Worm (Caenorhabditis elegans) whole organism, L2 larva: ENCODE measurements around the gene mlt-9.

Source experiments
- C34F6.9 ChIP-seq: fragments of 150-350 bp; optimal IDR thresholded peaks from 2 replicates; lab custom pipeline; 2014; ENCODE audit warnings: missing biosample characterization, missing genetic modification characterization
- R02D3.7 ChIP-seq: fragments of 150-350 bp; optimal IDR thresholded peaks from 2 replicates; lab custom pipeline; 2014; ENCODE audit warnings: missing biosample characterization, missing genetic modification characterization
- ZK546.5 ChIP-seq: sonication (generic microtip); optimal IDR thresholded peaks from 2 replicates; lab custom pipeline; 2017; ENCODE audit warnings: missing biosample characterization, missing genetic modification characterization
- alr-1 ChIP-seq: fragments of 150-350 bp; optimal IDR thresholded peaks from 2 replicates; lab custom pipeline; 2014; ENCODE audit warnings: missing biosample characterization, missing genetic modification characterization
- aly-2 ChIP-seq: fragments of 150-350 bp; optimal IDR thresholded peaks from 2 replicates; lab custom pipeline; 2014; ENCODE audit warnings: missing biosample characterization, missing genetic modification characterization
- blmp-1 ChIP-seq: sonication (generic microtip); optimal IDR thresholded peaks from 2 replicates; lab custom pipeline; 2017; ENCODE audit warnings: missing genetic modification characterization, mild to moderate bottlenecking, missing compliant biosample characterization, antibody characterized with exemption, moderate library complexity; ENCODE audit not compliant: insufficient read depth
- ceh-16 ChIP-seq: fragments of 150-350 bp; optimal IDR thresholded peaks from 2 replicates; lab custom pipeline; 2014; ENCODE audit warnings: missing biosample characterization, missing genetic modification characterization
- ceh-82 ChIP-seq: fragments of 150-350 bp; optimal IDR thresholded peaks from 2 replicates; lab custom pipeline; 2014; ENCODE audit warnings: missing biosample characterization, missing genetic modification characterization
- crh-2 ChIP-seq: sonication (generic microtip); optimal IDR thresholded peaks from 2 replicates; lab custom pipeline; 2017; ENCODE audit warnings: missing biosample characterization, missing genetic modification characterization
- dmd-4 ChIP-seq: sonication (generic microtip); optimal IDR thresholded peaks from 2 replicates; lab custom pipeline; 2017; ENCODE audit warnings: missing biosample characterization, missing genetic modification characterization
- fos-1 ChIP-seq: fragments of 150-350 bp; optimal IDR thresholded peaks from 2 replicates; lab custom pipeline; 2014; ENCODE audit warnings: missing biosample characterization, missing genetic modification characterization
- lin-11 ChIP-seq: fragments of 150-350 bp; sonication (generic microtip); optimal IDR thresholded peaks from 2 replicates; lab custom pipeline; 2014; ENCODE audit warnings: missing biosample characterization, missing genetic modification characterization, inconsistent platforms, mixed read lengths
- lin-39 ChIP-seq: fragments of 150-350 bp; optimal IDR thresholded peaks from 2 replicates; lab custom pipeline; 2014; ENCODE audit warnings: missing biosample characterization, missing genetic modification reagents, missing genetic modification characterization
- mab-5 ChIP-seq: fragments of 150-350 bp; optimal IDR thresholded peaks from 2 replicates; lab custom pipeline; 2014; ENCODE audit warnings: missing biosample characterization, missing genetic modification characterization
- nhr-11 ChIP-seq: fragments of 150-350 bp; optimal IDR thresholded peaks from 2 replicates; lab custom pipeline; 2014; ENCODE audit warnings: missing biosample characterization, missing genetic modification characterization
- nhr-129 ChIP-seq: fragments of 150-350 bp; optimal IDR thresholded peaks from 2 replicates; lab custom pipeline; 2014; ENCODE audit warnings: missing biosample characterization, missing genetic modification characterization
- nhr-23 ChIP-seq: fragments of 150-350 bp; optimal IDR thresholded peaks from 2 replicates; lab custom pipeline; 2014; ENCODE audit warnings: missing biosample characterization, missing genetic modification reagents, missing genetic modification characterization
- nhr-237 ChIP-seq: fragments of 150-350 bp; optimal IDR thresholded peaks from 2 replicates; lab custom pipeline; 2014; ENCODE audit warnings: missing biosample characterization, missing genetic modification characterization
- nhr-25 ChIP-seq: fragments of 150-350 bp; sonication (generic microtip); optimal IDR thresholded peaks from 3 replicates; lab custom pipeline; 2014; ENCODE audit warnings: missing biosample characterization, missing genetic modification characterization
- nhr-6 ChIP-seq: fragments of 150-350 bp; optimal IDR thresholded peaks from 2 replicates; lab custom pipeline; 2014; ENCODE audit warnings: missing biosample characterization, missing genetic modification characterization
- peb-1 ChIP-seq: fragments of 150-350 bp; optimal IDR thresholded peaks from 2 replicates; lab custom pipeline; 2014; ENCODE audit warnings: missing biosample characterization, missing genetic modification characterization
- sem-4 ChIP-seq: fragments of 150-350 bp; optimal IDR thresholded peaks from 2 replicates; lab custom pipeline; 2014; ENCODE audit warnings: missing biosample characterization, missing genetic modification reagents, missing genetic modification characterization
- sma-3 ChIP-seq: sonication (generic microtip); optimal IDR thresholded peaks from 2 replicates; lab custom pipeline; 2016; ENCODE audit warnings: missing genetic modification reagents, missing genetic modification characterization, missing compliant biosample characterization
- sma-9 ChIP-seq, 2 experiments: fragments of 150-350 bp in 1 of 2; sonication (generic microtip) in 1 of 2; optimal IDR thresholded peaks; 2 replicates each; lab custom pipeline; 2014 to 2016; ENCODE audit warnings: missing genetic modification characterization in 2 of 2, mild to moderate bottlenecking in 1 of 2, missing biosample characterization in 1 of 2, missing compliant biosample characterization in 1 of 2, missing genetic modification reagents in 1 of 2, moderate library complexity in 1 of 2
- snpc-4 ChIP-seq: fragments of 150-350 bp; optimal IDR thresholded peaks from 2 replicates; lab custom pipeline; 2014; ENCODE audit warnings: missing biosample characterization, missing genetic modification characterization
- unc-39 ChIP-seq: fragments of 150-350 bp; optimal IDR thresholded peaks from 2 replicates; lab custom pipeline; 2014; ENCODE audit warnings: missing biosample characterization, missing genetic modification characterization
- unc-62 ChIP-seq: fragments of 150-350 bp; optimal IDR thresholded peaks from 2 replicates; lab custom pipeline; 2014; ENCODE audit warnings: missing biosample characterization, missing genetic modification reagents, missing genetic modification characterization
- ztf-1 ChIP-seq: fragments of 200-800 bp; sonication (Bioruptor generic); conservative IDR thresholded peaks from 2 replicates; pipeline ENCODE4 v1.3.6; 2022; ENCODE audit warnings: missing genetic modification characterization, missing compliant biosample characterization
- ztf-4 ChIP-seq: fragments of 150-350 bp; optimal IDR thresholded peaks from 2 replicates; lab custom pipeline; 2014; ENCODE audit warnings: missing biosample characterization, missing genetic modification characterization

mlt-9 gene

DNA sequence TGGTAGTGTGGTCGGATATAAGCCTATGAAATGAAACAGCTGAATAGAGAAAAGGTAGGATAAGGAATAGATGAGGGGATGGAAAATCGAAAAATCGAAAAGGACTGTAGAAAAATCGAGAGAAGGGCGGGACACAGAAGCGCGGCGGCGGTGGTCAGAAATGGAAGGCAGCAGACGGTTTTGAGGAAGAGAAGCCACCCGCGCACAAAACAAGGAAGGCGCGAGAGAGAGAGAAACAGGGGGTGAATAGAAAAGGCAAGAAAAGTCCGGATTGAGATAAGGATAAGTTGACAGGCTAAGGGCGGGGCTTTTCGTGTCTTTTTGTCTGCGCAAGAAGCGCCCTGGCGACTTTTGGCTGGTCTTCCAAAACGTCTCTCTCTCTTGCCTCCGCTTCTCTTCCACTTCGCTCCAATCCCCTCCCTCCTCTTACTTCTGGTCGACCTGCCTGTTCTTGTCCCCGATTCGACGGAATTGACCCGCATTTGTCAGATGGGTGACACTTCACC lies at the start of gene mlt-9:
Gene mlt-9 (minus strand): TSS at position 51 of the 506 bp plus-strand sequence.
- no peak for TF ChIP-seq sem-4 (tag; lab: Kevin White, UChicago)
- TF ChIP-seq, all 48 proteins: peak for 0

DNA sequence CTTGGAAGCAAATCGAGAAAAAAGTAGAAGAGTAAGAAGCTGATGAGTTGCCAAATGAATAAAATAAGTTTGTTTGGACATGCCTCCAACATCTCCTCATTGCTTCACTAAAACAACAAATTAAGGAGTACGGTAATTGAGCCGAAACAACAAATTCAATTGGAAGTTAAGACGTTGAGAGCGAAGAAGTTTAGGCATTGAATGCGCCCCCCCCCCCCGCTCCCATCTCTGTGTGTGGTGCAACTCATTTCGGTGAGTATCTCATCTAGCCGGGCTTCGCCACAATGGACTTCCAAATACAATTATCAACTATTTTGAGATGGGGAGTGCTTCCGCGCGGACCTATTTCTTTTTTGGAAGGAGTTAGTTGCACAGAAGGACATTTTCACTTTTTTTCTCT lies 47.5 kb upstream of the mlt-9 start:
- TF ChIP-seq peb-1 (tag; lab: Kevin White, UChicago) (no peak), lin-39 (tag; lab: Kevin White, UChicago) (no peak), unc-39 (tag; lab: Kevin White, UChicago) (no peak), aly-2 (tag; lab: Kevin White, UChicago) (no peak), nhr-11 (no peak), nhr-129 (tag; lab: Kevin White, UChicago) (no peak), alr-1 (tag; lab: Kevin White, UChicago) (no peak), ZK546.5 (tag; lab: Kevin White, UChicago) (no peak), C34F6.9 (tag; lab: Kevin White, UChicago) (no peak), ceh-82 (tag; lab: Kevin White, UChicago) (no peak), snpc-4 (tag; lab: Kevin White, UChicago) (no peak), ceh-16 (tag; lab: Kevin White, UChicago) (no peak), ztf-4 (no peak)
- TF ChIP-seq, all 48 proteins: peak for 0

DNA sequence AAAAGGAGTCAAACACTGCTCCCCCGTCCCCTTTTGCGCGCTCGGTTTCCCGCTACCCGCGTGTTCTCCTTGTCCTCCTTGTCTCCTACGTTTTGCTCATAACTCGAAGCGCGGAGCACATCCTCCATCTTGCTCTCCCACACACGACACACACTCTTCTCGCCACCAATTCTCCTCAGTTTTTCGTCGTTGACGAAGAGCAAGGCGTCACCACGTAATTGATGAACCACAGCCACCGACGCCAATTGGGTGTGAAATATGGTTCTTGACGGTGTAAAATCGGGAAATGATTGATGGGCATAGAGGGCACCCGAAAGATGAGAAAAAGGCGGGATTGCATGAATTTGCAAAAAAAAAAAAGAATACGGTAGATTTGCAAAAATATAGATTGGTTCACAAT lies 41.2 kb upstream of the mlt-9 start:
- TF ChIP-seq mab-5 (tag; lab: Kevin White, UChicago) (peak; percentile 58), nhr-23 (tag; lab: Kevin White, UChicago) (no peak)
- TF ChIP-seq, all 48 proteins: peak for 1

DNA sequence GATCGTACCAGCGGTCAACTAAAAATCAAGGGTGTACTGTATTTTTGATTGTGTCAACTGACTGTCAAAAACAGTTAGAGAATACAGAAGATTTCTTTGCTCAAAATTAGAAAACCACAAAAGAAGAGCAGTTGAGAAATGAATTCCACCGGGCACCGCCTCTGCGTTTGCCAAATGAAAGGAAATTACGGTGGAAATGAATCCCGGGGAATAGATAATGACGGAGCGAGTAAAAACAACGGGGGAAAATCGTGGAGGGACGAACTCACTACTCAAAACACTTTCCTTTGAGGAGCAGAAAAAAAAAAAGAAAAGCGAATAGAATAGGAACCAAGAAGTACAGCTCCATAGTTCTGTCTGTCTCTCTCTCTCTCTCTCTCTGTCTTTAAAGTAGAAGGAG lies 40.8 kb upstream of the mlt-9 start:
- no peak for TF ChIP-seq ceh-16 (tag; lab: Kevin White, UChicago)
- TF ChIP-seq sma-9 (GFP tag; optimal IDR thresholded peaks at IDR 0.05; lab: Kevin White, UChicago): no peak
- TF ChIP-seq sma-9 (tag; optimal IDR thresholded peaks at IDR 0.05; lab: Kevin White, UChicago): no peak
- no peak for TF ChIP-seq unc-62 (GFP tag; lab: Kevin White, UChicago)
- TF ChIP-seq, all 48 proteins: peak for 0

DNA sequence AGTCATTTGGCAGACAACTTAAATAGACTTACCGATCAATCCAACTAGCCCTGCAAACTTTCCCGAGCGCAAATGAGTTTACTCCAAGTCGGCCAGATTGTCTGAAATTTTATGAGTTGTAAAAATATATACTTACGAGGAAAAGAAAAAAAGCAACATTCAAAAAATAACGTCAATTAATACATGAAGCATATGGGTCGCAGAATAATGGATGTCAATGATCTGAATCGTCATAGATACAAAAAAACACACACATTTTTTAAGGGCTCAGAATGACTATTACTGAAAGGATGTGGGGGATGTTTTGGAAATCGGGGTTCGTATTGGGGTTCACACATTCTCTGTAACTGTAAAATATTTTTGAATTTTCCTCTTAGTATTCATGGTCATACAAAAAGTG lies 40.0 kb upstream of the mlt-9 start, which contains the start of gene unc-7:
Gene unc-7 (minus strand): TSS at position 101 of the 400 bp plus-strand sequence.
- TF ChIP-seq dmd-4 (tag; lab: Kevin White, UChicago): no peak
- no peak for TF ChIP-seq blmp-1 (tag; lab: Kevin White, UChicago)
- TF ChIP-seq lin-11 (tag; lab: Kevin White, UChicago): no peak
- no peak for TF ChIP-seq sma-3 (GFP tag; lab: Kevin White, UChicago)
- no peak for TF ChIP-seq nhr-23 (tag; lab: Kevin White, UChicago)
- no peak for TF ChIP-seq peb-1 (tag; lab: Kevin White, UChicago)
- TF ChIP-seq unc-62 (GFP tag; lab: Kevin White, UChicago): no peak
- TF ChIP-seq alr-1 (tag; lab: Kevin White, UChicago): no peak
- no peak for TF ChIP-seq ceh-82 (tag; lab: Kevin White, UChicago)
- TF ChIP-seq nhr-25 (tag; lab: Kevin White, UChicago): no peak
- TF ChIP-seq fos-1 (tag; lab: Kevin White, UChicago): no peak
- TF ChIP-seq R02D3.7 (tag; lab: Kevin White, UChicago): no peak
- no peak for TF ChIP-seq sem-4 (tag; lab: Kevin White, UChicago)
- TF ChIP-seq nhr-6 (tag; lab: Kevin White, UChicago): no peak

DNA sequence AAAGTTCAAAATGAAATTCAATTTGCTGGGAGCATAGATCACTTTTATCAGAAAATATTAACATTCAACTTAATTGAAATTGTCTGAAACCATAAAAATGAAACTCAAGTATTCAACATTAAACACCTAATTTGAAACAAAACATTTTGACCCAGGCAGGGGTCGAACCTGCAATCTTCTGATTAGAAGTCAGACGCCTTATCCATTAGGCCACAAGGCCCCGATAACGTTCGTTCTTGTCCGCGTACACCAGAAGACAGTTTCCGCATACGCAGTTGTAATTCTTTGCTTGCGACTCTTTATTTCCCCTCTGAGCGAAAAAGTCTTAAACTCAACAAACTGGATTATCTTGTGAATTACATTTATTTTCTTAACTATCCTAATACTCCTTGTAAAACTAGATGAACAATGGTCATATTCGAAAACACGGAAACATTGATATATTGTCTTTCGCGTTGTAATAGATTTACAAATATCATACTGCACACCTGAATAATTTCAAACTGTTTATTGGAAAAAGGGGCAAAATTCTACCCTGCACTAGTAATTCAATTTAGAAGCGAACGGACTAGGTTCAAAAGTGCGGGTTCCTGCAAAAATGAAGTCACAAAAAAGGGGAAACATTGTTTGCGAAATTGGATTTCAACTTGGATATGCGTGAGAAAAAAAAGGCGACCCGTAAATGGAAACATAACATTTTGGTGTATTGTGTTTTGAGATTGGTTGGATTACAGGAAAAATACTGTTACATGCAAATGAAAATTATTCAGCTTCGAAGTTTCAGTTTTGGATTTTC lies 39.0 kb upstream of the mlt-9 start:
- TF ChIP-seq nhr-237 (tag; lab: Kevin White, UChicago) (no peak), nhr-129 (tag; lab: Kevin White, UChicago) (peak; percentile 4), lin-11 (tag; lab: Kevin White, UChicago) (no peak), R02D3.7 (tag; lab: Kevin White, UChicago) (no peak), crh-2 (tag; lab: Kevin White, UChicago) (peak; percentile 13), sma-9 (GFP tag; optimal IDR thresholded peaks at IDR 0.05; lab: Kevin White, UChicago) (peak; percentile 6), sma-9 (tag; optimal IDR thresholded peaks at IDR 0.05; lab: Kevin White, UChicago) (no peak), fos-1 (tag; lab: Kevin White, UChicago) (peak; percentile 39), ztf-1 (GFP tag; lab: Robert Waterston, UW) (no peak)
